Fruit fly (Drosophila melanogaster) whole organism, adult: ENCODE results near the gene CG7484.
A peak's percentile ranks its signal among the peaks of the same experiment; 100 is the strongest.

Experiments
- CG11617 ChIP-seq: fragments of 200-800 bp; sonication (Bioruptor generic); optimal IDR thresholded peaks from 2 replicates; lab custom pipeline; 2017; ENCODE audit warnings: mild to moderate bottlenecking, missing biosample characterization, missing genetic modification reagents, missing genetic modification characterization
- CG12768 ChIP-seq: fragments of 200-800 bp; sonication (Bioruptor generic); optimal IDR thresholded peaks from 2 replicates; lab custom pipeline; 2017; ENCODE audit warnings: missing biosample characterization, missing genetic modification characterization, mild to moderate bottlenecking, moderate library complexity, missing genetic modification reagents
- CG33017 ChIP-seq: fragments of 200-800 bp; sonication (Bioruptor generic); optimal IDR thresholded peaks from 2 replicates; lab custom pipeline; 2018; ENCODE audit warnings: missing biosample characterization, mild to moderate bottlenecking, missing genetic modification characterization, moderate library complexity
- CG7045 ChIP-seq: fragments of 200-800 bp; sonication (Bioruptor generic); optimal IDR thresholded peaks from 2 replicates; lab custom pipeline; 2017; ENCODE audit warnings: missing biosample characterization, mild to moderate bottlenecking, missing genetic modification characterization
- Clk ChIP-seq: fragments of 200-800 bp; sonication (Bioruptor generic); optimal IDR thresholded peaks from 2 replicates; lab custom pipeline; 2017; ENCODE audit warnings: missing biosample characterization, missing genetic modification characterization
- Crg-1 ChIP-seq: fragments of 200-800 bp; sonication (Bioruptor generic); optimal IDR thresholded peaks from 2 replicates; lab custom pipeline; 2016; ENCODE audit warnings: missing biosample characterization, missing genetic modification characterization
- Hr96 ChIP-seq: fragments of 200-800 bp; sonication (Bioruptor generic); optimal IDR thresholded peaks from 2 replicates; lab custom pipeline; 2016; ENCODE audit warnings: missing biosample characterization, missing genetic modification characterization
- cic ChIP-seq: fragments of 200-800 bp; sonication (Bioruptor generic); optimal IDR thresholded peaks from 2 replicates; lab custom pipeline; 2017; ENCODE audit warnings: missing biosample characterization, mild to moderate bottlenecking, missing genetic modification characterization, moderate library complexity
- cnc ChIP-seq, 2 experiments: fragments of >200 bp; optimal IDR thresholded peaks; 2 replicates each; lab custom pipeline; 2017
- pad ChIP-seq: fragments of 200-800 bp; sonication (Bioruptor generic); optimal IDR thresholded peaks from 3 replicates; lab custom pipeline; 2017; ENCODE audit warnings: missing biosample characterization, missing genetic modification characterization, mild to moderate bottlenecking, moderate library complexity, missing genetic modification reagents
- toe ChIP-seq: fragments of 200-800 bp; sonication (Bioruptor generic); optimal IDR thresholded peaks from 2 replicates; lab custom pipeline; 2016; ENCODE audit warnings: missing biosample characterization, missing genetic modification characterization

DNA sequence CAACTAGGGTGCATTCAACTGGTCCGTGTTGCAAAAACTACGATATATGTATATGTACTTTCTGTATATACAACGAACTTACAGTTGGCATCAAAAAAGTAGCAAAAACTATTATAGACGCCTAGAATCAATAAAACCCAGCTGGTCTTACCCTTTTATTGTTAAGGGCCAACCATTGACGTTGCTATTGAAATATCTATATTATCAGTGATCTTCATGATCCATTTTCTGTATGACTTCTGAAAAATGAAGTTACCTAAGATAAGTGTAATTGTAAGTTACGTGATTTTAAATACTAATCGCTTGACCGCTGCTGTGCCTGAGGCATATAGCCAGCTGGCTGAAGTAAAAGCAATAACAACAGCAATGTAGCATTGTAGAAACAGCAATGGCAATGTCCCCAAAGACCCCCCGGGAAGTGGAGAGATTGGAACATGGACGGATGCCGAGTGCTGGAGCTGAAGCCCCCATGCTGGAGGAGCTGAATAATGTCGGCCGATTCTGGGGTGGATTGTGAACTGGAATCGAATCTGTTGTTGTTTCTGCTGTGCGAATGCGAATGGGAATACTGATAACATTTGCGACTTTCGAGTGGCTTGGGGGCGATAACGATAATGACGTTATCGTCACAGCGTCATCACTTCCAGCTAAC is 3.4 kb downstream of the CG7484 start:
- peak; percentile 32 for TF ChIP-seq Crg-1 (GFP tag; lab: Kevin White, UChicago)
- peak; percentile 80 for TF ChIP-seq CG7045
- TF ChIP-seq cnc (optimal IDR thresholded peaks at IDR 0.05; lab: Kevin White, UChicago): no peak
- TF ChIP-seq toe (GFP tag; lab: Kevin White, UChicago): peak; percentile 17
- peak; percentile 50 for TF ChIP-seq CG12768
- TF ChIP-seq CG33017 (tag; lab: Kevin White, UChicago): peak; percentile 75
- TF ChIP-seq CG11617 (GFP tag; lab: Kevin White, UChicago): peak; percentile 44
- TF ChIP-seq pad (GFP tag; lab: Kevin White, UChicago): no peak
- TF ChIP-seq cic (GFP tag; lab: Kevin White, UChicago): peak; percentile 19
- TF ChIP-seq Hr96 (GFP tag; lab: Kevin White, UChicago): no peak
- TF ChIP-seq Clk: no peak
